Fruit fly (Drosophila melanogaster) whole organism, embryonic: ENCODE data around the gene sphinx1.

Experiments
- CG12155 ChIP-seq: fragments of 200-800 bp; sonication (Bioruptor generic); optimal IDR thresholded peaks from 3 replicates; lab custom pipeline; 2016; ENCODE audit warnings: missing biosample characterization, missing genetic modification characterization
- CG12219 ChIP-seq: fragments of 200-800 bp; sonication (Bioruptor generic); optimal IDR thresholded peaks from 3 replicates; lab custom pipeline; 2018; ENCODE audit warnings: missing biosample characterization, mild to moderate bottlenecking, missing genetic modification characterization
- CG17612 ChIP-seq: fragments of 200-800 bp; sonication (Bioruptor generic); IDR thresholded peaks from 2 replicates; pipeline ENCODE4 v1.3.6; 2022; ENCODE audit warnings: missing biosample characterization, missing genetic modification characterization
- CG2712 ChIP-seq: fragments of 200-800 bp; optimal IDR thresholded peaks from 3 replicates; lab custom pipeline; 2019; ENCODE audit warnings: missing biosample characterization, mild to moderate bottlenecking, missing genetic modification characterization, moderate library complexity
- CHES-1-like ChIP-seq: fragments of 200-800 bp; sonication (Bioruptor generic); optimal IDR thresholded peaks from 2 replicates; lab custom pipeline; 2016; ENCODE audit warnings: missing biosample characterization, missing genetic modification characterization
- D19B ChIP-seq: fragments of 200-800 bp; sonication (Bioruptor generic); optimal IDR thresholded peaks from 2 replicates; lab custom pipeline; 2017; ENCODE audit warnings: missing biosample characterization, mild to moderate bottlenecking, missing genetic modification characterization
- Eip74EF ChIP-seq, 2 experiments: fragments of 200-800 bp in 1 of 2; fragments of >200 bp in 1 of 2; sonication (Bioruptor generic) in 1 of 2; optimal IDR thresholded peaks; 2 replicates each; lab custom pipeline; 2017 to 2019; ENCODE audit warnings: missing biosample characterization in 2 of 2, missing genetic modification characterization in 2 of 2, mild to moderate bottlenecking in 1 of 2, moderate library complexity in 1 of 2
- HLH4C ChIP-seq: fragments of 200-800 bp; sonication (Bioruptor generic); IDR thresholded peaks from 3 replicates; pipeline ENCODE4 v1.3.6; 2022; ENCODE audit warnings: missing biosample characterization, missing genetic modification characterization; ENCODE audit not compliant: partially characterized antibody
- ash1 ChIP-seq: fragments of 200-800 bp; sonication (Bioruptor generic); optimal IDR thresholded peaks from 2 replicates; lab custom pipeline; 2018; ENCODE audit warnings: missing biosample characterization, mild to moderate bottlenecking, missing genetic modification characterization
- dmrt99B ChIP-seq: fragments of 200-800 bp; sonication (Bioruptor generic); optimal IDR thresholded peaks from 2 replicates; lab custom pipeline; 2018; ENCODE audit warnings: missing biosample characterization, mild to moderate bottlenecking, missing genetic modification characterization, moderate library complexity
- grn ChIP-seq: fragments of 200-800 bp; sonication (Bioruptor generic); optimal IDR thresholded peaks from 3 replicates; lab custom pipeline; 2017; ENCODE audit warnings: missing biosample characterization, missing genetic modification characterization
- sug ChIP-seq: fragments of 200-800 bp; optimal IDR thresholded peaks from 2 replicates; lab custom pipeline; 2019; ENCODE audit warnings: missing biosample characterization, mild to moderate bottlenecking, missing genetic modification characterization, moderate library complexity
- usp ChIP-seq: fragments of >200 bp; optimal IDR thresholded peaks from 2 replicates; lab custom pipeline; 2017; ENCODE audit warnings: missing biosample characterization, missing genetic modification characterization

- TF ChIP-seq CG2712 (tag; lab: Kevin White, UChicago) = no peak
- no peak for TF ChIP-seq CG12219
- TF ChIP-seq CG17612 = no peak
- no peak for TF ChIP-seq Eip74EF (GFP tag; optimal IDR thresholded peaks at IDR 0.05; lab: Kevin White, UChicago)
- no peak for TF ChIP-seq CG12155 (GFP tag; lab: Kevin White, UChicago)
- TF ChIP-seq dmrt99B (tag; lab: Kevin White, UChicago) = no peak
- TF ChIP-seq CHES-1-like = no peak
- no peak for TF ChIP-seq grn (GFP tag; lab: Kevin White, UChicago)
- TF ChIP-seq HLH4C (GFP tag; lab: Robert Waterston, UW) = no peak
- TF ChIP-seq D19B = no peak
- TF ChIP-seq ash1 (GFP tag; lab: Kevin White, UChicago) = no peak
- no peak for TF ChIP-seq usp (GFP tag; lab: Kevin White, UChicago)
- TF ChIP-seq sug (tag; lab: Kevin White, UChicago) = no peak
These were observed 36.1 kb upstream of the sphinx1 start, which contains the start of gene CG43292 for dm6 chr3L:7475270-7475669.
